Fruit fly (Drosophila melanogaster) Kc167 (cell line): ENCODE data around the gene eag.

ENCODE experiments used
- Myc ChIP-seq: fragments of >200 bp; optimal IDR thresholded peaks from 2 replicates; lab custom pipeline; 2017; ENCODE audit warnings: missing external identifiers
- Sin3A ChIP-seq: fragments of >200 bp; optimal IDR thresholded peaks from 2 replicates; lab custom pipeline; 2018; ENCODE audit warnings: missing external identifiers
- h ChIP-seq: fragments of >200 bp; optimal IDR thresholded peaks from 3 replicates; lab custom pipeline; 2018; ENCODE audit warnings: missing external identifiers
- insv ChIP-seq: fragments of >200 bp; optimal IDR thresholded peaks from 3 replicates; lab custom pipeline; 2018; ENCODE audit warnings: missing external identifiers
- psq ChIP-seq: fragments of >200 bp; optimal IDR thresholded peaks from 2 replicates; lab custom pipeline; 2017; ENCODE audit warnings: missing external identifiers
- ttk ChIP-seq: sonication (Bioruptor generic); optimal IDR thresholded peaks from 2 replicates; lab custom pipeline; 2017; ENCODE audit warnings: missing external identifiers

- TF ChIP-seq h (lab: Kevin White, UChicago) (no peak), Myc (lab: Kevin White, UChicago) (no peak), Sin3A (lab: Kevin White, UChicago) (no peak), psq (no peak), insv (lab: Kevin White, UChicago) (no peak), ttk (lab: Kevin White, UChicago) (no peak)
Observed at dm6 chrX:14951346-14951862, 3.9 kb upstream of the eag start.
